Worm (Caenorhabditis elegans) whole organism, L4 larva: Measurements from ENCODE around the gene sma-5.

Experiments used
- D1046.2 ChIP-seq: fragments of 200-800 bp; sonication (Bioruptor generic); IDR thresholded peaks from 2 replicates; pipeline ENCODE4 v1.3.6; 2022; ENCODE audit warnings: missing genetic modification characterization, missing compliant biosample characterization
- F10B5.3 ChIP-seq: sonication (generic microtip); optimal IDR thresholded peaks from 2 replicates; lab custom pipeline; 2016; ENCODE audit warnings: mild to moderate bottlenecking, missing genetic modification characterization, missing compliant biosample characterization
- R02D3.7 ChIP-seq: fragments of 150-350 bp; sonication (generic microtip); optimal IDR thresholded peaks from 3 replicates; lab custom pipeline; 2014; ENCODE audit warnings: missing biosample characterization, missing genetic modification characterization
- Y48G9A.11 ChIP-seq: fragments of 200-800 bp; sonication (Bioruptor generic); IDR thresholded peaks from 2 replicates; pipeline ENCODE4 v1.3.6; 2022; ENCODE audit warnings: missing genetic modification reagents, missing genetic modification characterization, missing compliant biosample characterization
- Y5F2A.4 ChIP-seq: fragments of 200-800 bp; sonication (Bioruptor generic); optimal IDR thresholded peaks from 2 replicates; lab custom pipeline; 2018; ENCODE audit warnings: mild to moderate bottlenecking, missing genetic modification characterization, missing compliant biosample characterization
- ZK337.2 ChIP-seq: fragments of 200-800 bp; sonication (Bioruptor generic); IDR thresholded peaks from 2 replicates; pipeline ENCODE4 v1.3.6; 2022; ENCODE audit warnings: missing genetic modification reagents, missing genetic modification characterization, missing compliant biosample characterization
- aha-1 ChIP-seq: fragments of 150-350 bp; peaks from one replicate; lab custom pipeline; 2014; ENCODE audit warnings: missing biosample characterization, missing genetic modification characterization
- aly-2 ChIP-seq: sonication (generic microtip); optimal IDR thresholded peaks from 2 replicates; lab custom pipeline; 2018; ENCODE audit warnings: missing biosample characterization, missing genetic modification characterization
- ama-1 ChIP-seq: fragments of 150-350 bp; optimal IDR thresholded peaks from 2 replicates; lab custom pipeline; 2014; ENCODE audit warnings: inconsistent platforms, mixed read lengths
- ceh-32 ChIP-seq: sonication (generic microtip); optimal IDR thresholded peaks from 2 replicates; lab custom pipeline; 2016; ENCODE audit warnings: mild to moderate bottlenecking, missing genetic modification characterization, missing compliant biosample characterization; ENCODE audit not compliant: poor library complexity
- ceh-44 ChIP-seq: fragments of 200-800 bp; sonication (Bioruptor generic); IDR thresholded peaks from 2 replicates; pipeline ENCODE4 v1.3.6; 2022; ENCODE audit warnings: missing genetic modification reagents, missing genetic modification characterization, missing compliant biosample characterization
- ceh-62 ChIP-seq: sonication (generic microtip); optimal IDR thresholded peaks from 2 replicates; lab custom pipeline; 2017; ENCODE audit warnings: missing biosample characterization, missing genetic modification characterization
- cey-2 ChIP-seq: sonication (generic microtip); optimal IDR thresholded peaks from 3 replicates; lab custom pipeline; 2017; ENCODE audit warnings: missing genetic modification characterization, mild to moderate bottlenecking, missing compliant biosample characterization, antibody characterized with exemption, borderline replicate concordance; ENCODE audit not compliant: insufficient read depth
- daf-12 ChIP-seq: fragments of 150-350 bp; optimal IDR thresholded peaks from 2 replicates; lab custom pipeline; 2014; ENCODE audit warnings: missing biosample characterization, missing genetic modification reagents, missing genetic modification characterization
- dmd-8 ChIP-seq: fragments of 200-800 bp; sonication (Bioruptor generic); IDR thresholded peaks from 2 replicates; pipeline ENCODE4 v1.3.6; 2022; ENCODE audit warnings: missing genetic modification characterization, missing compliant biosample characterization
- dpl-1 ChIP-seq: fragments of 150-350 bp; optimal IDR thresholded peaks from 2 replicates; lab custom pipeline; 2014; ENCODE audit warnings: missing biosample characterization, missing genetic modification reagents, missing genetic modification characterization
- duxl-1 ChIP-seq: sonication (generic microtip); optimal IDR thresholded peaks from 2 replicates; lab custom pipeline; 2016; ENCODE audit warnings: mild to moderate bottlenecking, missing genetic modification characterization, moderate library complexity, missing compliant biosample characterization; ENCODE audit not compliant: poor library complexity
- dve-1 ChIP-seq: sonication (generic microtip); optimal IDR thresholded peaks from 2 replicates; lab custom pipeline; 2017; ENCODE audit warnings: antibody characterized with exemption, mild to moderate bottlenecking, missing genetic modification characterization, missing compliant biosample characterization; ENCODE audit not compliant: insufficient read depth
- egl-27 ChIP-seq: sonication (generic microtip); optimal IDR thresholded peaks from 3 replicates; lab custom pipeline; 2017; ENCODE audit warnings: missing biosample characterization, missing genetic modification reagents, missing genetic modification characterization
- egl-43 ChIP-seq: fragments of 200-800 bp; sonication (Bioruptor generic); IDR thresholded peaks from 2 replicates; pipeline ENCODE4 v1.3.6; 2022; ENCODE audit warnings: missing genetic modification reagents, missing genetic modification characterization, missing compliant biosample characterization
- hmg-1.1 ChIP-seq: fragments of 200-800 bp; sonication (Bioruptor generic); IDR thresholded peaks from 2 replicates; pipeline ENCODE4 v1.3.6; 2022; ENCODE audit warnings: missing genetic modification reagents, missing genetic modification characterization, missing compliant biosample characterization
- jun-1 ChIP-seq: fragments of 150-350 bp; optimal IDR thresholded peaks from 2 replicates; lab custom pipeline; 2014; ENCODE audit warnings: missing biosample characterization, missing genetic modification reagents, missing genetic modification characterization
- lim-7 ChIP-seq: fragments of 200-800 bp; sonication (Bioruptor generic); IDR thresholded peaks from 2 replicates; pipeline ENCODE4 v1.3.6; 2022; ENCODE audit warnings: missing genetic modification characterization, missing compliant biosample characterization
- lin-1 ChIP-seq: fragments of 200-800 bp; sonication (Bioruptor generic); IDR thresholded peaks from 2 replicates; pipeline ENCODE4 v1.3.6; 2022; ENCODE audit warnings: missing genetic modification reagents, missing genetic modification characterization, missing compliant biosample characterization
- lin-13 ChIP-seq: fragments of 150-350 bp; optimal IDR thresholded peaks from 2 replicates; lab custom pipeline; 2014; ENCODE audit warnings: missing biosample characterization, missing genetic modification reagents, missing genetic modification characterization
- lin-29 ChIP-seq: fragments of 200-800 bp; sonication (Bioruptor generic); IDR thresholded peaks from 2 replicates; pipeline ENCODE4 v1.3.6; 2022; ENCODE audit warnings: missing genetic modification reagents, missing genetic modification characterization, missing compliant biosample characterization
- lin-38 ChIP-seq: fragments of 200-800 bp; sonication (Bioruptor generic); IDR thresholded peaks from 2 replicates; pipeline ENCODE4 v1.3.6; 2022; ENCODE audit warnings: missing genetic modification reagents, missing genetic modification characterization, missing compliant biosample characterization
- lir-3 ChIP-seq: sonication (generic microtip); optimal IDR thresholded peaks from 2 replicates; lab custom pipeline; 2016; ENCODE audit warnings: mild to moderate bottlenecking, missing genetic modification characterization, missing compliant biosample characterization
- lsy-2 ChIP-seq, 2 experiments: fragments of 150-350 bp in 1 of 2; sonication (generic microtip) in 1 of 2; optimal IDR thresholded peaks; 2 replicates each; lab custom pipeline; 2014 to 2017; ENCODE audit warnings: missing biosample characterization in 2 of 2, missing genetic modification characterization in 2 of 2
- mdl-1 ChIP-seq, 2 experiments: fragments of 150-350 bp in 1 of 2; sonication (generic microtip) in 1 of 2; optimal IDR thresholded peaks; 2 replicates each; lab custom pipeline; 2014 to 2017; ENCODE audit warnings: missing biosample characterization in 2 of 2, missing genetic modification characterization in 2 of 2
- mdt-29 ChIP-seq: fragments of 200-800 bp; sonication (Bioruptor generic); IDR thresholded peaks from 2 replicates; pipeline ENCODE4 v1.3.6; 2022; ENCODE audit warnings: missing genetic modification reagents, missing genetic modification characterization, missing compliant biosample characterization
- mxl-2 ChIP-seq: fragments of 200-800 bp; sonication (Bioruptor generic); conservative IDR thresholded peaks from 2 replicates; pipeline ENCODE4 v1.3.6; 2022; ENCODE audit warnings: missing genetic modification reagents, missing genetic modification characterization, missing compliant biosample characterization
- nhr-102 ChIP-seq: sonication (generic microtip); optimal IDR thresholded peaks from 2 replicates; lab custom pipeline; 2016; ENCODE audit warnings: mild to moderate bottlenecking, missing genetic modification characterization, moderate library complexity, missing compliant biosample characterization
- nhr-11 ChIP-seq: fragments of 150-350 bp; optimal IDR thresholded peaks from 2 replicates; lab custom pipeline; 2014; ENCODE audit warnings: missing biosample characterization, missing genetic modification characterization
- nhr-111 ChIP-seq: fragments of 200-800 bp; sonication (Bioruptor generic); optimal IDR thresholded peaks from 2 replicates; lab custom pipeline; 2018; ENCODE audit warnings: mild to moderate bottlenecking, missing genetic modification characterization, missing compliant biosample characterization
- nhr-25 ChIP-seq: sonication (generic microtip); optimal IDR thresholded peaks from 2 replicates; lab custom pipeline; 2017; ENCODE audit warnings: missing genetic modification characterization, mild to moderate bottlenecking, missing compliant biosample characterization, antibody characterized with exemption, moderate library complexity, borderline replicate concordance; ENCODE audit not compliant: insufficient read depth
- nhr-42 ChIP-seq: fragments of 200-800 bp; sonication (Bioruptor generic); IDR thresholded peaks from 2 replicates; pipeline ENCODE4 v1.3.6; 2022; ENCODE audit warnings: missing genetic modification characterization, missing compliant biosample characterization
- nhr-6 ChIP-seq: fragments of 150-350 bp; optimal IDR thresholded peaks from 2 replicates; lab custom pipeline; 2014; ENCODE audit warnings: missing biosample characterization, missing genetic modification characterization
- nhr-76 ChIP-seq: fragments of 150-350 bp; optimal IDR thresholded peaks from 2 replicates; lab custom pipeline; 2014; ENCODE audit warnings: missing biosample characterization, missing genetic modification characterization
- pha-4 ChIP-seq, 2 experiments: fragments of 150-350 bp in 1 of 2; fragments of 200-800 bp in 1 of 2; sonication (Bioruptor generic) in 1 of 2; IDR thresholded peaks in 1 of 2; optimal IDR thresholded peaks in 1 of 2; 2 replicates each; pipeline versions ENCODE4 v1.3.6 to Lab custom; 2014 to 2022; ENCODE audit warnings: missing genetic modification characterization in 2 of 2, missing genetic modification reagents in 2 of 2, missing biosample characterization in 1 of 2, missing compliant biosample characterization in 1 of 2
- rbr-2 ChIP-seq: sonication (generic microtip); optimal IDR thresholded peaks from 2 replicates; lab custom pipeline; 2016; ENCODE audit warnings: missing genotype, missing genetic modification characterization, missing compliant biosample characterization
- saeg-2 ChIP-seq: fragments of 200-800 bp; sonication (Bioruptor generic); IDR thresholded peaks from 2 replicates; pipeline ENCODE4 v1.3.6; 2022; ENCODE audit warnings: missing genetic modification reagents, missing genetic modification characterization, missing compliant biosample characterization
- skn-1 ChIP-seq: fragments of 150-350 bp; optimal IDR thresholded peaks from 2 replicates; lab custom pipeline; 2014; ENCODE audit warnings: missing biosample characterization, missing genetic modification characterization
- snpc-4 ChIP-seq: fragments of 150-350 bp; optimal IDR thresholded peaks from 2 replicates; lab custom pipeline; 2014; ENCODE audit warnings: missing biosample characterization, missing genetic modification characterization
- tra-1 ChIP-seq: fragments of 200-800 bp; sonication (Bioruptor generic); IDR thresholded peaks from 2 replicates; pipeline ENCODE4 v1.3.6; 2022; ENCODE audit warnings: missing genetic modification reagents, missing genetic modification characterization, missing compliant biosample characterization
- zfp-3 ChIP-seq: fragments of 200-800 bp; sonication (Bioruptor generic); conservative IDR thresholded peaks from 2 replicates; pipeline ENCODE4 v1.3.6; 2022; ENCODE audit warnings: missing genetic modification reagents, missing genetic modification characterization, missing compliant biosample characterization
- zip-11 ChIP-seq: fragments of 200-800 bp; sonication (Bioruptor generic); IDR thresholded peaks from 2 replicates; pipeline ENCODE4 v1.3.6; 2022; ENCODE audit warnings: missing genetic modification characterization, missing compliant biosample characterization
- zip-2 ChIP-seq: fragments of 150-350 bp; optimal IDR thresholded peaks from 2 replicates; lab custom pipeline; 2014; ENCODE audit warnings: missing biosample characterization, missing genetic modification characterization

The sma-5 gene

DNA sequence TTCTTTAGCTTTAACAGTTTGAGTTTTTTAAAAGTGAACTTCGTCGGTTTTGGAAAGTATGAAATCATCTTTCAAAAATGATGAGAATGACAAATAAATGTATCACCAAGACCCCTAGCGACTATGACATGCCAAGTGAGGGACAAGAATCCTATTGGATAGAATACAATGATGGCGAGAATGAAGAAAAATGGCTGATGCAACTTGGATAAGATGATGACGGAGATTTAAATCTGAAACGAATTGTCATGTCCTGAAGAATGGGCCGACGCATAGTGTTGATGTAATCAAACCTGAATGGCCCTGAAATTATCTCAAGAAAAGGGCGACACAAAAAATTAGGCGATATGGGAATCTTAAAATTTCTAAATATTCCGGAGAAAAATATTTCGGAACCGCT, 41.7 kb downstream of the sma-5 start:
- TF ChIP-seq lin-13 (GFP tag; lab: Kevin White, UChicago), result no peak
- TF ChIP-seq zip-2, result no peak
- peak; percentile 53 for TF ChIP-seq aha-1 (tag; lab: Kevin White, UChicago)
- no peak for TF ChIP-seq ama-1

DNA sequence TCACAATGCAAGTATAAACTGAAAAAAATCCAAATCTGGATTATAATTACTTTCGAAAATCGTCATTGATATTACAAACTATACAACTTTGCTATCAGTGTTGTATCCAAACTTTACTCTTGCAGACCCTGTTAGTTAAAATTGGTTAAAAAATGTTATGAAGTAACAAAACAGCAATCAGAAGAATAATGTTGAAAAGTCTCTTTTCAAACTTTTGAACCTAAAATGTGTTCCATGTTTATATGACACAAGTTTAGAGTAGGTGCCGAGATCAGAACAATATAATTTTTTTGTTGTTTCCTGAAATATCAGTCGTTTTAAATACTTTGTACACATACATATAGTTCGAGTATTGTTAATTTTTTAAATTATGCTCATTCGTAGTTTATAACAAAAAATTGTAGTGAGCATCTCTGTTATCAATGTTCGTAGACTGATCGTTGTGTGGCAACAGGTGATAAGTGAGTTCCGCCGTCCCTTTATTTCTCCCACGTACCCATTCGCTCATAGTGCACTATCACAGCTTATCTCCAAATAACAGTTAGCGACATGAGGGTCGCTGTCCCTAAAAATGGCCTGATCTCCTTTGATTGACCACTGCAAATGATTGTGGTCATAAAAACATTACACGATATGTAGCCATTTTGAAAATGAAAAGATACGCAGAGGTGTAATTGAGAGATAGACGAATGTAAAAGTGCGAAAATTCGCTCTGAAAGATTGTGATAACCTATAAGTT, 43.1 kb downstream of the sma-5 start:
- no peak for TF ChIP-seq jun-1 (tag; lab: Kevin White, UChicago)
- TF ChIP-seq F10B5.3 (tag; lab: Kevin White, UChicago), result no peak
- TF ChIP-seq duxl-1 (tag; lab: Kevin White, UChicago), result no peak
- no peak for TF ChIP-seq snpc-4 (tag; lab: Kevin White, UChicago)
- TF ChIP-seq mdt-29, result no peak
- no peak for TF ChIP-seq zfp-3 (GFP tag; lab: Robert Waterston, UW)
- TF ChIP-seq mxl-2, result no peak
- no peak for TF ChIP-seq daf-12
- TF ChIP-seq ZK337.2, result no peak
- TF ChIP-seq nhr-76 (tag; lab: Kevin White, UChicago), result no peak
- no peak for TF ChIP-seq R02D3.7 (tag; lab: Kevin White, UChicago)
- TF ChIP-seq Y48G9A.11 (GFP tag; lab: Robert Waterston, UW), result no peak
- TF ChIP-seq lsy-2 (tag; optimal IDR thresholded peaks at IDR 0.05; lab: Kevin White, UChicago), result no peak
- TF ChIP-seq mdl-1 (tag; optimal IDR thresholded peaks at IDR 0.05; lab: Kevin White, UChicago), result peak in 1 of 2 experiments; percentile 35
- TF ChIP-seq D1046.2 (GFP tag; lab: Robert Waterston, UW), result no peak
- TF ChIP-seq lin-29 (GFP tag; lab: Robert Waterston, UW), result no peak
- TF ChIP-seq egl-43, result no peak
- TF ChIP-seq ceh-32 (tag; lab: Kevin White, UChicago), result no peak
- TF ChIP-seq nhr-111 (GFP tag; lab: Kevin White, UChicago), result no peak
- no peak for TF ChIP-seq lin-38 (GFP tag; lab: Robert Waterston, UW)
- TF ChIP-seq ceh-44, result no peak
- TF ChIP-seq cey-2 (tag; lab: Kevin White, UChicago), result no peak
- no peak for TF ChIP-seq Y5F2A.4
- TF ChIP-seq dve-1 (tag; lab: Kevin White, UChicago), result peak; percentile 77
- TF ChIP-seq aha-1 (tag; lab: Kevin White, UChicago), result peak; percentile 93
- TF ChIP-seq nhr-25, result no peak
- TF ChIP-seq nhr-102 (tag; lab: Kevin White, UChicago), result peak; percentile 63
- 0 out of 2 replicates have a peak, but pooled peaks have one; percentile 16 for TF ChIP-seq nhr-42 (GFP tag; lab: Robert Waterston, UW)
- no peak for TF ChIP-seq ceh-62 (tag; lab: Kevin White, UChicago)
- TF ChIP-seq lir-3 (tag; lab: Kevin White, UChicago), result no peak
- no peak for TF ChIP-seq aly-2 (tag; lab: Kevin White, UChicago)
- no peak for TF ChIP-seq zip-11 (GFP tag; lab: Robert Waterston, UW)
- TF ChIP-seq dpl-1, result no peak
- TF ChIP-seq skn-1 (tag; lab: Kevin White, UChicago), result no peak
- TF ChIP-seq egl-27 (tag; lab: Kevin White, UChicago), result no peak
- TF ChIP-seq tra-1 (GFP tag; lab: Robert Waterston, UW), result peak; percentile 71; the same call in 1 of the 2 replicates
- no peak for TF ChIP-seq nhr-11
- no peak for TF ChIP-seq lim-7 (GFP tag; lab: Robert Waterston, UW)
- 0 out of 2 replicates have a peak, but pooled peaks have one; percentile 39 for TF ChIP-seq lin-1 (GFP tag; lab: Robert Waterston, UW)
- no peak for TF ChIP-seq rbr-2 (tag; lab: Kevin White, UChicago)
- TF ChIP-seq dmd-8 (GFP tag; lab: Robert Waterston, UW), result no peak
- 0 out of 2 replicates have a peak, but pooled peaks have one; percentile 9 for TF ChIP-seq pha-4 (GFP tag; IDR thresholded peaks at IDR 0.05; lab: Robert Waterston, UW)
- TF ChIP-seq pha-4 (tag; optimal IDR thresholded peaks at IDR 0.05; lab: Kevin White, UChicago), result no peak
- 0 out of 2 replicates have a peak, but pooled peaks have one; percentile 6 for TF ChIP-seq saeg-2 (GFP tag; lab: Robert Waterston, UW)
- TF ChIP-seq nhr-6 (tag; lab: Kevin White, UChicago), result no peak
- TF ChIP-seq hmg-1.1, result no peak
